Worm (Caenorhabditis elegans) whole organism, midembryonic: ENCODE data around the gene T16G12.7.

Experiments
- T22C8.4 ChIP-seq: fragments of 200-800 bp; sonication (Bioruptor generic); IDR thresholded peaks from 2 replicates; pipeline ENCODE4 v1.3.6; 2022; ENCODE audit warnings: missing genetic modification characterization, missing compliant biosample characterization
- cog-1 ChIP-seq: sonication (generic microtip); optimal IDR thresholded peaks from 2 replicates; lab custom pipeline; 2016; ENCODE audit warnings: missing genetic modification characterization, missing compliant biosample characterization
- klf-2 ChIP-seq: fragments of 200-800 bp; sonication (Bioruptor generic); conservative IDR thresholded peaks from 2 replicates; pipeline ENCODE4 v1.3.6; 2022; ENCODE audit warnings: missing genetic modification reagents, missing genetic modification characterization, missing compliant biosample characterization
- ref-1 ChIP-seq: fragments of 200-800 bp; sonication (Bioruptor generic); conservative IDR thresholded peaks from 2 replicates; pipeline ENCODE4 v1.3.6; 2022; ENCODE audit warnings: missing genetic modification reagents, missing genetic modification characterization, missing compliant biosample characterization
- tab-1 ChIP-seq: fragments of 200-800 bp; sonication (Bioruptor generic); IDR thresholded peaks from 2 replicates; pipeline ENCODE4 v1.3.6; 2022; ENCODE audit warnings: missing genetic modification characterization, missing compliant biosample characterization

- no peak for TF ChIP-seq tab-1 (GFP tag; lab: Robert Waterston, UW)
- no peak for TF ChIP-seq klf-2
- no peak for TF ChIP-seq T22C8.4
- TF ChIP-seq ref-1 (GFP tag; lab: Robert Waterston, UW) = no peak
- no peak for TF ChIP-seq cog-1 (tag; lab: Kevin White, UChicago)
These were observed 35.7 kb downstream of the T16G12.7 start, which contains the start of gene C05B5.11 for ce11 chrIII:10004213-10004612.
